Worm (Caenorhabditis elegans) whole organism, L1 larva: ENCODE data around the gene Y57G11A.5.
"Not testable (repeated sequence)": the region's sequence is repeated elsewhere in the genome, so short reads cannot be mapped to it uniquely, and the experiment has no call there.

Experiments used
- C04F5.9 ChIP-seq: sonication (generic microtip); optimal IDR thresholded peaks from 2 replicates; lab custom pipeline; 2016; ENCODE audit warnings: missing genetic modification characterization, missing compliant biosample characterization
- C16A3.4 ChIP-seq: fragments of 150-350 bp; optimal IDR thresholded peaks from 2 replicates; lab custom pipeline; 2014; ENCODE audit warnings: missing biosample characterization, missing genetic modification characterization
- C34B4.2 ChIP-seq: sonication (generic microtip); optimal IDR thresholded peaks from 2 replicates; lab custom pipeline; 2017; ENCODE audit warnings: mild to moderate bottlenecking, missing genetic modification characterization, missing compliant biosample characterization
- Y116A8C.19 ChIP-seq: sonication (generic microtip); optimal IDR thresholded peaks from 2 replicates; lab custom pipeline; 2016; ENCODE audit warnings: missing compliant biosample characterization, missing genetic modification characterization, borderline replicate concordance
- alr-1 ChIP-seq: fragments of 200-800 bp; sonication (Bioruptor generic); optimal IDR thresholded peaks from 2 replicates; lab custom pipeline; 2018; ENCODE audit warnings: borderline replicate concordance, mild to moderate bottlenecking, missing genetic modification characterization, missing compliant biosample characterization
- ceh-90 ChIP-seq: sonication (generic microtip); optimal IDR thresholded peaks from 2 replicates; lab custom pipeline; 2016; ENCODE audit warnings: missing genetic modification characterization, missing compliant biosample characterization
- dsc-1 ChIP-seq: sonication (generic microtip); optimal IDR thresholded peaks from 2 replicates; lab custom pipeline; 2016; ENCODE audit warnings: mild to moderate bottlenecking, missing genetic modification characterization, missing compliant biosample characterization
- efl-1 ChIP-seq, 4 experiments: fragments of 150-350 bp; optimal IDR thresholded peaks in 3 of 4; peaks in 1 of 4; 1 replicate in 1 of 4; 2 replicates in 3 of 4; lab custom pipeline; 2014; ENCODE audit warnings: missing biosample characterization in 2 of 4, missing genetic modification characterization in 2 of 4, missing genetic modification reagents in 2 of 4
- efl-3 ChIP-seq: fragments of 200-800 bp; sonication (Bioruptor generic); optimal IDR thresholded peaks from 2 replicates; lab custom pipeline; 2018; ENCODE audit warnings: mild to moderate bottlenecking, missing genetic modification characterization, missing compliant biosample characterization
- egl-13 ChIP-seq: sonication (generic microtip); optimal IDR thresholded peaks from 2 replicates; lab custom pipeline; 2016; ENCODE audit warnings: missing genotype, missing genetic modification reagents, missing genetic modification characterization, missing compliant biosample characterization
- egl-27 ChIP-seq, 2 experiments: fragments of 150-350 bp in 1 of 2; sonication (generic microtip); optimal IDR thresholded peaks; 3 replicates each; lab custom pipeline; 2017 to 2018; ENCODE audit warnings: missing biosample characterization in 2 of 2, missing genetic modification characterization in 2 of 2, missing genetic modification reagents in 2 of 2
- elt-2 ChIP-seq: sonication (generic microtip); optimal IDR thresholded peaks from 2 replicates; lab custom pipeline; 2016; ENCODE audit warnings: missing genetic modification characterization, mild to moderate bottlenecking, inconsistent platforms, missing compliant biosample characterization, missing genetic modification reagents
- elt-3 ChIP-seq, 6 experiments: fragments of 150-350 bp in 1 of 6; sonication (generic microtip); optimal IDR thresholded peaks; 2 replicates each; lab custom pipeline; 2017 to 2018; ENCODE audit warnings: missing biosample characterization in 6 of 6, missing genetic modification characterization in 6 of 6, inconsistent platforms in 1 of 6
- fos-1 ChIP-seq: fragments of 150-350 bp; optimal IDR thresholded peaks from 2 replicates; lab custom pipeline; 2014; ENCODE audit warnings: missing biosample characterization, missing genetic modification characterization
- hlh-17 ChIP-seq: fragments of 200-800 bp; sonication (Bioruptor generic); optimal IDR thresholded peaks from 2 replicates; lab custom pipeline; 2018; ENCODE audit warnings: missing genetic modification characterization, mild to moderate bottlenecking, missing compliant biosample characterization, moderate library complexity, borderline replicate concordance
- hpl-2 ChIP-seq: fragments of 150-350 bp; optimal IDR thresholded peaks from 2 replicates; lab custom pipeline; 2014; ENCODE audit warnings: missing biosample characterization, missing genetic modification reagents, missing genetic modification characterization
- irx-1 ChIP-seq: sonication (generic microtip); optimal IDR thresholded peaks from 2 replicates; lab custom pipeline; 2016; ENCODE audit warnings: missing genetic modification characterization, missing compliant biosample characterization
- jun-1 ChIP-seq: fragments of 150-350 bp; optimal IDR thresholded peaks from 2 replicates; lab custom pipeline; 2014; ENCODE audit warnings: missing biosample characterization, missing genetic modification reagents, missing genetic modification characterization
- lin-14 ChIP-seq: fragments of 200-800 bp; sonication (Bioruptor generic); optimal IDR thresholded peaks from 2 replicates; lab custom pipeline; 2018; ENCODE audit warnings: mild to moderate bottlenecking, missing genetic modification characterization, moderate library complexity, missing compliant biosample characterization
- lin-35 ChIP-seq, 2 experiments: fragments of 150-350 bp; optimal IDR thresholded peaks; 2 replicates each; lab custom pipeline; 2014; ENCODE audit warnings: missing biosample characterization in 2 of 2, missing genetic modification characterization in 2 of 2, missing genetic modification reagents in 2 of 2
- lin-39 ChIP-seq: fragments of 150-350 bp; optimal IDR thresholded peaks from 2 replicates; lab custom pipeline; 2014; ENCODE audit warnings: missing biosample characterization, missing genetic modification reagents, missing genetic modification characterization
- lir-3 ChIP-seq: sonication (generic microtip); optimal IDR thresholded peaks from 2 replicates; lab custom pipeline; 2016; ENCODE audit warnings: mild to moderate bottlenecking, missing genetic modification characterization, moderate library complexity, missing compliant biosample characterization; ENCODE audit not compliant: poor library complexity
- lsy-2 ChIP-seq, 2 experiments: fragments of 150-350 bp; optimal IDR thresholded peaks; 2 replicates each; lab custom pipeline; 2014; ENCODE audit warnings: missing biosample characterization in 2 of 2, missing genetic modification characterization in 2 of 2
- mep-1 ChIP-seq: fragments of 150-350 bp; optimal IDR thresholded peaks from 2 replicates; lab custom pipeline; 2014; ENCODE audit warnings: missing biosample characterization, missing genetic modification characterization
- nhr-11 ChIP-seq: fragments of 150-350 bp; optimal IDR thresholded peaks from 2 replicates; lab custom pipeline; 2014; ENCODE audit warnings: missing biosample characterization, missing genetic modification characterization
- nhr-12 ChIP-seq: sonication (generic microtip); optimal IDR thresholded peaks from 2 replicates; lab custom pipeline; 2017; ENCODE audit warnings: missing biosample characterization, missing genetic modification characterization
- nhr-20 ChIP-seq: sonication (generic microtip); optimal IDR thresholded peaks from 2 replicates; lab custom pipeline; 2016; ENCODE audit warnings: mild to moderate bottlenecking, missing genetic modification characterization, missing compliant biosample characterization
- nhr-237 ChIP-seq: fragments of 150-350 bp; optimal IDR thresholded peaks from 2 replicates; lab custom pipeline; 2014; ENCODE audit warnings: missing biosample characterization, missing genetic modification characterization
- nhr-71 ChIP-seq: sonication (generic microtip); optimal IDR thresholded peaks from 2 replicates; lab custom pipeline; 2016; ENCODE audit warnings: mild to moderate bottlenecking, missing genetic modification characterization, moderate library complexity, missing compliant biosample characterization
- snu-23 ChIP-seq: sonication (generic microtip); optimal IDR thresholded peaks from 2 replicates; lab custom pipeline; 2016; ENCODE audit warnings: missing genetic modification characterization, missing compliant biosample characterization
- sptf-1 ChIP-seq: fragments of 150-350 bp; optimal IDR thresholded peaks from 2 replicates; lab custom pipeline; 2014; ENCODE audit warnings: missing biosample characterization, missing genetic modification characterization
- swsn-7 ChIP-seq: sonication (generic microtip); optimal IDR thresholded peaks from 2 replicates; lab custom pipeline; 2016; ENCODE audit warnings: missing genetic modification characterization, missing compliant biosample characterization
- unc-86 ChIP-seq: sonication (generic microtip); optimal IDR thresholded peaks from 2 replicates; lab custom pipeline; 2016; ENCODE audit warnings: missing genetic modification characterization, missing compliant biosample characterization
- ztf-11 ChIP-seq, 2 experiments: sonication (generic microtip); optimal IDR thresholded peaks; 2 replicates each; lab custom pipeline; 2016 to 2017; ENCODE audit warnings: missing genetic modification characterization in 2 of 2, missing biosample characterization in 1 of 2, missing compliant biosample characterization in 1 of 2

Y57G11A.5 gene

ce11 chrIV:14530031-14530430 lies 17.7 kb upstream of the Y57G11A.5 start:
- no peak for TF ChIP-seq nhr-237 (tag; lab: Kevin White, UChicago)

ce11 chrIV:14528718-14529117 lies 16.4 kb upstream of the Y57G11A.5 start, which contains the start of gene T27E7.3:
T27E7.3 (plus strand) TSS chrIV:14529018.
- TF ChIP-seq fos-1 (no peak), lin-14 (GFP tag; lab: Kevin White, UChicago) (no peak), C16A3.4 (tag; lab: Kevin White, UChicago) (no peak), nhr-20 (tag; lab: Kevin White, UChicago) (no peak), Y116A8C.19 (no peak), efl-1 (optimal IDR thresholded peaks at IDR 0.05; lab: Kevin White, UChicago) (no peak), efl-1 (GFP tag; optimal IDR thresholded peaks at IDR 0.05 in 1 of 2; lab: Kevin White, UChicago) (no peak), lin-39 (tag; lab: Kevin White, UChicago) (no peak), mep-1 (tag; lab: Kevin White, UChicago) (no peak), egl-27 (tag; optimal IDR thresholded peaks at IDR 0.05; lab: Kevin White, UChicago) (no peak), irx-1 (tag; lab: Kevin White, UChicago) (no peak), ztf-11 (tag; optimal IDR thresholded peaks at IDR 0.05; lab: Kevin White, UChicago) (no peak), lin-35 (GFP tag; optimal IDR thresholded peaks at IDR 0.05; lab: Kevin White, UChicago) (no peak), nhr-12 (tag; lab: Kevin White, UChicago) (no peak), elt-2 (tag; lab: Kevin White, UChicago) (no peak), snu-23 (GFP tag; lab: Kevin White, UChicago) (no peak), elt-3 (tag; optimal IDR thresholded peaks at IDR 0.05; lab: Kevin White, UChicago) (no peak), sptf-1 (no peak)

DNA sequence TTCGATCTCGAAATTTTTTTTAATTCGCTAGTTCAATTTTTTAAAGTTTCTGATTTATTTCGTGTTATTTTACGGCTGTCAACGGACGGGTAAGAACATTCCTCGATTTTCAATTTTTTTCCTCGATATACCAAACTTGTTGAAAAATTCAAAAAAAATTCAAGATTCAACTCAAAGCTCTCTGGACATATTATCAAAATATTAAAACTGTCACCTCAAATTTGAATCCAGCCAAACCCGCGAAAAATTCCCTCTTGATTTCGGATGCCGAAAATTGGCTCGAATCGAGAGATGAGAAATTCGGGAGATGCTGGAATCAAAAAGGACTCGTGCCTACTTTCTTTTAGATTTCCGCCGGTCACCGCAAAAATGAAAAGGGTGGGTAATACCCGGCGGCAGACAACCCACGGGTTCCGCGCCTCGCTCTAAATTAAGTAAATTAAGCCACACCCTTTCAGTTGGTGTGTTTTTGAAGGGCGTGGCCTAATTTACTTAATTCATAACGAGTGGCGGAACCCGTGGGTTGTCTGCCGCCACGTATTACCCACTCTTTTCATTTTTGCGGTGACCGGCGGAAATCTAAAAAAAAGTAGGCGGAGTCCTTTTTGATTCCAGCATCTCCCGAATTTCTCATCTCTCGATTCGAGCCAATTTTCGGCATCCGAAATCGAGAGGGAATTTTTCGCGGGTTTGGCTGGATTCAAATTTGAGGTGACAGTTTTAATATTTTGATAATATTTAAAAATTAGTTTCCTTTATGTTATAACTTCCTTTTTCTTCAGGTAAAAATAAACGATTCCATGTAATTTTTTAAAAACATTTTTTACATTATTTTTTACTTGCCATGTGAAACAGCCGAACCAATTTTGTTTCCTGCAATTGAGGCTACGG lies 13.2 kb upstream of the Y57G11A.5 start:
- TF ChIP-seq efl-1 (optimal IDR thresholded peaks at IDR 0.05; lab: Kevin White, UChicago): not testable (repeated sequence)
- TF ChIP-seq efl-1 (GFP tag; optimal IDR thresholded peaks at IDR 0.05 in 1 of 2; lab: Kevin White, UChicago): peak in 1 of 2 experiments; percentile 57
- TF ChIP-seq, all 84 proteins: peak for 1; not testable (repeated sequence) for 83

DNA sequence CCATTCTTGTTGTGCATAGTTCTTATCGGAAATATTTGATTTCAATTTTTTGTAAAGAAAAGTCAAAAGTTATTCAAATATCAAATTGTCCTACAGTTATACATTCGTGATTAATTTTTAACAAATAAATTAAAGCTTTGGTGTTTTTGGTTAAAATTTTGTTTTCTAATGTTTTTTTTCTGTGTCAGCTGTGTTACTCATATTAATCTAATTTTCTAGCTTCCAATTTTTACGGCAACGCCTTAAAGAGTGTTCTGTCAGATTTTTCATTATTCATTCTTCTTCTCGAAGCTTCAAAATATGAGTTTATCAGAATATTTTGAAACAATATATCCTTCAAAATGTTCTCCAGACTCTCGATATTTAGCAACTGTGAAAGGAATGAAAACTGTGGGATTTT lies 11.3 kb upstream of the Y57G11A.5 start, which contains the start of gene srh-63:
Gene srh-63 (plus strand): TSS at position 301 of the 400 bp plus-strand sequence.
- TF ChIP-seq unc-86 (tag; lab: Kevin White, UChicago) (no peak), efl-3 (GFP tag; lab: Kevin White, UChicago) (no peak), ceh-90 (tag; lab: Kevin White, UChicago) (no peak), alr-1 (tag; lab: Kevin White, UChicago) (no peak), fos-1 (no peak), hlh-17 (GFP tag; lab: Kevin White, UChicago) (no peak), lir-3 (no peak), swsn-7 (tag; lab: Kevin White, UChicago) (no peak), lsy-2 (tag; optimal IDR thresholded peaks at IDR 0.05; lab: Kevin White, UChicago) (no peak), nhr-11 (tag; lab: Kevin White, UChicago) (no peak), dsc-1 (no peak), jun-1 (tag; lab: Kevin White, UChicago) (no peak), snu-23 (GFP tag; lab: Kevin White, UChicago) (no peak), nhr-71 (tag; lab: Kevin White, UChicago) (no peak), egl-13 (tag; lab: Kevin White, UChicago) (no peak), egl-27 (tag; optimal IDR thresholded peaks at IDR 0.05; lab: Kevin White, UChicago) (no peak), C04F5.9 (tag; lab: Kevin White, UChicago) (no peak), C34B4.2 (tag; lab: Kevin White, UChicago) (no peak), hpl-2 (GFP tag; lab: Kevin White, UChicago) (no peak)
